Worm (Caenorhabditis elegans): Measurements from ENCODE around the gene T05H10.1.

Gene T05H10.1

DNA sequence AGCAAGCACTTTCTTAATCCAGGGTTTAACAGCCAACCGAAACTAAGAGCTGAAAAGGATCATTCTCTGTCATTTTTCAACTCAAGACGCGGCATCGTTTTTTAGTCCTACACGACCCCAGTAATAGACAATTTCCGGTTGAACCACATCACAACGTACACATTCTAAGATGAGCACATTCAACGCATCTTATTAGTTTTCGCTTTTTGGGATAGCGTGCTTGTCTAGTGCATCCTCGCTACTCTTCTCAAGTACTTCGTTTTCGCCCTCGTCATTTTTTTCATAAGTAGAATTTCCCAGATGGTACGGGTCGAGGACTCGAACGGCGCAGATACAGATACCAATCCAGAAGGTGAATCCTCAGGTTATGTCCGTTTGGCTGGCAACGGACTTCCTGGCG is at the start of gene T05H10.1:
TSS of gene T05H10.1 (plus strand) at position 301 of the 400 bp plus-strand sequence.
- no peak for TF ChIP-seq nhr-77 (tag; optimal IDR thresholded peaks at IDR 0.05)
- TF ChIP-seq lin-13 (GFP tag; optimal IDR thresholded peaks at IDR 0.05) = no peak
- TF ChIP-seq nhr-42 (GFP tag; IDR thresholded peaks at IDR 0.05) = no peak

DNA sequence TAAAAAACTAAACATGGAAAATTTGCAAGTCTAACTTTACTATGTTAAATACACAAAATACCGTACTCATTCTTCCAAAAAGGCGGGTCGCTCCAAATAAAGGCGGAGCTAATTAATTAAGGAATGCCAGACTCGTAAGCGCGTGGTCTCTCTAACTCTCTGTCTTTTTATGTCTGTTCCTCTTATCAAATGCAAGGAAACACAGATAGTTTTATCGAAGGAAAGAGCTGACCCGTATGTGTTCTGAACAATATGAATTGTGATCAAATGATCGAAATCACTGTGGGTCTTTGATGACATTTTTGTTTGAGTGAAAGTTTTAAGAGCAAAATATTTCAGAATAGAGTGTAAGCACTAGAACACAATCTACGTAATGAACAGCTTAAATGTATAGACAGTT is 41.0 kb upstream of the T05H10.1 start:
- peak; percentile 81 for TF ChIP-seq hlh-11 (tag; optimal IDR thresholded peaks at IDR 0.05)
- TF ChIP-seq Y48G9A.11 (GFP tag; IDR thresholded peaks at IDR 0.05) = no peak
- TF ChIP-seq mxl-2 (GFP tag; conservative IDR thresholded peaks at IDR 0.05) = no peak
- TF ChIP-seq cey-2 (tag; optimal IDR thresholded peaks at IDR 0.05; ENCODE audit: borderline replicate concordance, insufficient read depth) = no peak
- TF ChIP-seq daf-16 (GFP tag; optimal IDR thresholded peaks at IDR 0.05) = no peak
- TF ChIP-seq daf-16 (tag; optimal IDR thresholded peaks at IDR 0.05) = peak; percentile 43
- no peak for TF ChIP-seq lir-3 (tag; optimal IDR thresholded peaks at IDR 0.05)
- peak; percentile 49 for TF ChIP-seq nhr-48 (tag; optimal IDR thresholded peaks at IDR 0.05)
- peak in 1 of 2 experiments; percentile 33 for TF ChIP-seq mdl-1 (tag; optimal IDR thresholded peaks at IDR 0.05)
- TF ChIP-seq nhr-237 (tag; optimal IDR thresholded peaks at IDR 0.05) = no peak
- TF ChIP-seq lsy-2 (tag; optimal IDR thresholded peaks at IDR 0.05) = no peak
- no peak for TF ChIP-seq lim-7 (GFP tag; IDR thresholded peaks at IDR 0.05)
- TF ChIP-seq tra-1 (GFP tag; IDR thresholded peaks at IDR 0.05) = 0 out of 2 replicates have a peak, but pooled peaks have one; percentile 33
- TF ChIP-seq lin-15B (tag; optimal IDR thresholded peaks at IDR 0.05) = no peak
- TF ChIP-seq dmd-8 (GFP tag; IDR thresholded peaks at IDR 0.05) = no peak
- no peak for TF ChIP-seq mep-1 (tag; optimal IDR thresholded peaks at IDR 0.05)
- peak; percentile 88 for TF ChIP-seq dmd-6 (GFP tag; IDR thresholded peaks at IDR 0.05)
- TF ChIP-seq hlh-30 (tag; optimal IDR thresholded peaks at IDR 0.05; ENCODE audit: insufficient read depth) = peak; percentile 66
- TF ChIP-seq php-3 (GFP tag; IDR thresholded peaks at IDR 0.05) = 0 out of 2 replicates have a peak, but pooled peaks have one; percentile 6
- TF ChIP-seq nhr-28 (tag; optimal IDR thresholded peaks at IDR 0.05) = peak; percentile 48
- peak; percentile 68 for TF ChIP-seq pqm-1 (tag; optimal IDR thresholded peaks at IDR 0.05)
- peak; percentile 74 for TF ChIP-seq dve-1 (tag; optimal IDR thresholded peaks at IDR 0.05; ENCODE audit: insufficient read depth)
- TF ChIP-seq zag-1 (tag; optimal IDR thresholded peaks at IDR 0.05) = no peak

DNA sequence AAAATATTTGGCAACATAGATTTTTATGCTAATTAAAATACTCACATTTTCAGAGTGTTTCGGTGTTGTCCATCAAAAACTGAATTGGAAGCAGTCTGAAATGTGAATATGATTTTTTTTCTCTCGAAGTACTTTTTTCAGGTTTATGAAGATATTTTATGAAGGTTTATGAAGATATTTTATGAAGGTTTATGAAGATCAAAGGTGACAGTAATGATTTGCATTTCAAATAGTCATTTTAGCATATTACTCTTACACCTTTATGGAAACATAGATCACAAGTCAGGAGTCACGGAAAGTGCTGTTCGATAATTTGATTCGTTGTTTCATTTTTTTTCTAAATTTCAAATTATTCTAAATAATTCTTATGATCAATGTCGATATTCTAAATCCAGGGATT is 38.2 kb upstream of the T05H10.1 start, which contains the start of gene pgp-11:
TSS of gene pgp-11 (minus strand) at position 101 of the 400 bp plus-strand sequence.
- TF ChIP-seq aha-1 (tag) = peak; percentile 23
- no peak for TF ChIP-seq fos-1 (tag; optimal IDR thresholded peaks at IDR 0.05)
- TF ChIP-seq tag-97 (GFP tag; IDR thresholded peaks at IDR 0.05) = no peak

DNA sequence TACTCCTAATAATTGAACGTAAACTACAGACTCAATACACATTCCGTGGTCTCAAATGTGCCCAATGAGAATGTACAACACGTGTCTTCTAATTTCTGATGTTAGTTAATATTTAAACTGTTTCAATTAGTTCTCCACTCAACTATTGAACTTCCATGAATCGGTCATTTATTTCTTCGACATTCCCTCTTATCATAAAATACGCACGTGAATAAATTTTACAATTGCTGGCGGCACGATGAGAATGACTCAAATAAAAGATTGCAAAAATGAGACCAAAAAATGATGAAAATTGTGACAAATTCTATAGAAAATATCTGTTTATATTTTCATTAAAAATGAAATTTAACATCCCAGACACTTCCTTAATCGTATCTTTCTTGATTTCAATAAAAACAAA is 37.6 kb upstream of the T05H10.1 start:
- no peak for TF ChIP-seq hlh-11 (tag; optimal IDR thresholded peaks at IDR 0.05)
- TF ChIP-seq nhr-28 (tag; optimal IDR thresholded peaks at IDR 0.05) = peak; percentile 50
- TF ChIP-seq nhr-10 (tag; optimal IDR thresholded peaks at IDR 0.05) = no peak
- no peak for TF ChIP-seq ceh-82 (tag; optimal IDR thresholded peaks at IDR 0.05)
- peak; percentile 35; the same call in 1 of the 2 replicates for TF ChIP-seq dmd-6 (GFP tag; IDR thresholded peaks at IDR 0.05)
- TF ChIP-seq lin-1 (GFP tag; IDR thresholded peaks at IDR 0.05) = no peak
- TF ChIP-seq ztf-11 (tag; optimal IDR thresholded peaks at IDR 0.05) = no peak
- TF ChIP-seq saeg-2 (GFP tag; IDR thresholded peaks at IDR 0.05) = no peak
- TF ChIP-seq mdt-29 (GFP tag; IDR thresholded peaks at IDR 0.05) = no peak
- no peak for TF ChIP-seq madf-9 (GFP tag; conservative IDR thresholded peaks at IDR 0.05)
- no peak for TF ChIP-seq unc-62 (GFP tag; optimal IDR thresholded peaks at IDR 0.05 in 1 of 2)
- TF ChIP-seq unc-62 (tag; optimal IDR thresholded peaks at IDR 0.05) = no peak
- TF ChIP-seq gei-8 (GFP tag; optimal IDR thresholded peaks at IDR 0.05) = no peak
- no peak for TF ChIP-seq nhr-11 (tag; optimal IDR thresholded peaks at IDR 0.05)
- no peak for TF ChIP-seq egl-43 (GFP tag; IDR thresholded peaks at IDR 0.05)
- peak; percentile 19 for TF ChIP-seq hlh-30 (tag; optimal IDR thresholded peaks at IDR 0.05; ENCODE audit: insufficient read depth)
- peak; percentile 32 for TF ChIP-seq pqm-1 (tag; optimal IDR thresholded peaks at IDR 0.05)
